Worm (Caenorhabditis elegans) whole organism, L1 larva: ENCODE data around the gene D1086.1.

ENCODE experiments used
- efl-1 ChIP-seq, 4 experiments: fragments of 150-350 bp; optimal IDR thresholded peaks in 3 of 4; peaks in 1 of 4; 1 replicate in 1 of 4; 2 replicates in 3 of 4; lab custom pipeline; 2014; ENCODE audit warnings: missing biosample characterization in 2 of 4, missing genetic modification characterization in 2 of 4, missing genetic modification reagents in 2 of 4
- hlh-4 ChIP-seq: sonication (generic microtip); optimal IDR thresholded peaks from 2 replicates; lab custom pipeline; 2016; ENCODE audit warnings: mild to moderate bottlenecking, missing genetic modification characterization, missing compliant biosample characterization
- lin-15B ChIP-seq: fragments of 150-350 bp; sonication (generic microtip); optimal IDR thresholded peaks from 3 replicates; lab custom pipeline; 2014; ENCODE audit warnings: missing biosample characterization, missing genetic modification characterization
- unc-86 ChIP-seq: sonication (generic microtip); optimal IDR thresholded peaks from 2 replicates; lab custom pipeline; 2016; ENCODE audit warnings: missing genetic modification characterization, missing compliant biosample characterization
- ztf-11 ChIP-seq, 2 experiments: sonication (generic microtip); optimal IDR thresholded peaks; 2 replicates each; lab custom pipeline; 2016 to 2017; ENCODE audit warnings: missing genetic modification characterization in 2 of 2, missing biosample characterization in 1 of 2, missing compliant biosample characterization in 1 of 2

DNA sequence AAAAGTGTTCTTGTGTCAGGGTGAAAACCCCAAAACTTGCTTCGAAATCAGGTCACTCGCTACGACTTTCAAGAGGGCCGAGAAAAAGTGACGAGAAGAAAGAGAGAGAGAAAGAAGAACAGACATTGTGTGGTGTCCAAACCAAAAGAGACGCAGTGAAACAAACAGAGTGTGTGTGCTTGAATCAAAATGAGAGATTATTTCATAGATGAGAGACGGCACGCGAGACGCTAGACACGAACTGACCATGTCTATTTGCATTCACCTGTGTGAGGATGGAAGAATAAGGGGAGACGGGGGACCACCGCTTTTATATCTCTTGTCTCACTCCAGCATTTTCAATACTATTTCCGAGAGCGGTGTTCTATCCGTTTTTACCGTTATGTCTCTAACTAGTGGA is 37.5 kb downstream of the D1086.1 start:
- TF ChIP-seq efl-1 (optimal IDR thresholded peaks at IDR 0.05; lab: Kevin White, UChicago), result peak; percentile 60 to 72
- peak; percentile 16 to 94 for TF ChIP-seq efl-1 (GFP tag; optimal IDR thresholded peaks at IDR 0.05 in 1 of 2; lab: Kevin White, UChicago)
- TF ChIP-seq lin-15B (tag; lab: Kevin White, UChicago), result no peak
- no peak for TF ChIP-seq unc-86 (tag; lab: Kevin White, UChicago)
- peak in 1 of 2 experiments; percentile 2 for TF ChIP-seq ztf-11 (tag; optimal IDR thresholded peaks at IDR 0.05; lab: Kevin White, UChicago)
- no peak for TF ChIP-seq hlh-4 (tag; lab: Kevin White, UChicago)
